Worm (Caenorhabditis elegans): ENCODE results near the gene nhr-288.

- TF ChIP-seq ama-1 (optimal IDR thresholded peaks at IDR 0.05) (no peak), tbx-11 (GFP tag; IDR thresholded peaks at IDR 0.05) (no peak), scrt-1 (GFP tag; IDR thresholded peaks at IDR 0.05) (no peak), flt-1 (GFP tag; IDR thresholded peaks at IDR 0.05) (no peak), tra-4 (tag; optimal IDR thresholded peaks at IDR 0.05) (no peak), ceh-36 (tag; optimal IDR thresholded peaks at IDR 0.05) (no peak), F13C5.2 (tag; optimal IDR thresholded peaks at IDR 0.05) (no peak), tbx-37 (GFP tag; conservative IDR thresholded peaks at IDR 0.05) (no peak)
Observed at ce11 chrV:18424471-18424870, 42.0 kb upstream of the nhr-288 start, which contains the start of gene ZK262.4.
